Worm (Caenorhabditis elegans): ENCODE data around the gene W02B12.1.

ce11 chrII:11450882-11451281 lies 2.1 kb downstream of the W02B12.1 start:
- TF ChIP-seq lin-39 (tag; optimal IDR thresholded peaks at IDR 0.05) (no peak), pha-4 (tag; optimal IDR thresholded peaks at IDR 0.05) (no peak), nhr-77 (tag; optimal IDR thresholded peaks at IDR 0.05) (no peak)

Data from whole organism, L3 larva.